Worm (Caenorhabditis elegans) whole organism, L3 larva: Measurements from ENCODE around the gene ace-1.
A peak's percentile ranks its signal among the peaks of the same experiment; 100 is the strongest.

Source experiments
- R02D3.7 ChIP-seq: fragments of 150-350 bp; optimal IDR thresholded peaks from 2 replicates; lab custom pipeline; 2014; ENCODE audit warnings: missing biosample characterization, missing genetic modification characterization
- aly-2 ChIP-seq: fragments of 150-350 bp; optimal IDR thresholded peaks from 2 replicates; lab custom pipeline; 2014; ENCODE audit warnings: missing biosample characterization, missing genetic modification characterization
- ama-1 ChIP-seq: fragments of 150-350 bp; optimal IDR thresholded peaks from 2 replicates; lab custom pipeline; 2018
- ceh-16 ChIP-seq: sonication (generic microtip); optimal IDR thresholded peaks from 2 replicates; lab custom pipeline; 2017; ENCODE audit warnings: missing biosample characterization, missing genetic modification characterization
- ceh-28 ChIP-seq: fragments of 150-350 bp; optimal IDR thresholded peaks from 2 replicates; lab custom pipeline; 2014; ENCODE audit warnings: missing biosample characterization, missing genetic modification reagents, missing genetic modification characterization
- ceh-82 ChIP-seq: fragments of 150-350 bp; optimal IDR thresholded peaks from 2 replicates; lab custom pipeline; 2014; ENCODE audit warnings: missing biosample characterization, missing genetic modification characterization
- daf-12 ChIP-seq: fragments of 150-350 bp; optimal IDR thresholded peaks from 2 replicates; lab custom pipeline; 2014; ENCODE audit warnings: missing biosample characterization, missing genetic modification reagents, missing genetic modification characterization
- egl-27 ChIP-seq: sonication (generic microtip); optimal IDR thresholded peaks from 4 replicates; lab custom pipeline; 2017; ENCODE audit warnings: missing biosample characterization, missing genetic modification reagents, missing genetic modification characterization
- elt-1 ChIP-seq: fragments of 150-350 bp; optimal IDR thresholded peaks from 2 replicates; lab custom pipeline; 2014; ENCODE audit warnings: missing biosample characterization, missing genetic modification characterization
- elt-2 ChIP-seq: sonication (generic microtip); optimal IDR thresholded peaks from 2 replicates; lab custom pipeline; 2016; ENCODE audit warnings: missing genetic modification reagents, mild to moderate bottlenecking, missing genetic modification characterization, missing compliant biosample characterization
- eor-1 ChIP-seq, 2 experiments: fragments of 150-350 bp; optimal IDR thresholded peaks; 2 replicates each; lab custom pipeline; 2014 to 2018; ENCODE audit warnings: missing biosample characterization in 2 of 2, missing genetic modification characterization in 2 of 2
- fkh-10 ChIP-seq: sonication (generic microtip); optimal IDR thresholded peaks from 2 replicates; lab custom pipeline; 2017; ENCODE audit warnings: missing biosample characterization, missing genetic modification reagents, missing genetic modification characterization
- hmg-11 ChIP-seq: sonication (generic microtip); optimal IDR thresholded peaks from 2 replicates; lab custom pipeline; 2016; ENCODE audit warnings: missing genetic modification characterization, missing compliant biosample characterization
- jun-1 ChIP-seq: fragments of 150-350 bp; optimal IDR thresholded peaks from 2 replicates; lab custom pipeline; 2014; ENCODE audit warnings: missing biosample characterization, missing genetic modification reagents, missing genetic modification characterization
- lin-15B ChIP-seq: fragments of 150-350 bp; optimal IDR thresholded peaks from 2 replicates; lab custom pipeline; 2014; ENCODE audit warnings: missing biosample characterization, missing genetic modification characterization
- lin-39 ChIP-seq: fragments of 150-350 bp; optimal IDR thresholded peaks from 2 replicates; lab custom pipeline; 2018; ENCODE audit warnings: missing biosample characterization, missing genetic modification reagents, missing genetic modification characterization
- lsy-12 ChIP-seq: sonication (generic microtip); optimal IDR thresholded peaks from 2 replicates; lab custom pipeline; 2016; ENCODE audit warnings: mild to moderate bottlenecking, missing genetic modification characterization, missing compliant biosample characterization
- mdl-1 ChIP-seq: fragments of 150-350 bp; optimal IDR thresholded peaks from 2 replicates; lab custom pipeline; 2014; ENCODE audit warnings: missing biosample characterization, missing genetic modification characterization
- mml-1 ChIP-seq: fragments of 150-350 bp; sonication (generic microtip); optimal IDR thresholded peaks from 3 replicates; lab custom pipeline; 2014; ENCODE audit warnings: missing biosample characterization, missing genetic modification characterization
- nfya-1 ChIP-seq: sonication (generic microtip); optimal IDR thresholded peaks from 2 replicates; lab custom pipeline; 2017; ENCODE audit warnings: missing genetic modification characterization, mild to moderate bottlenecking, missing compliant biosample characterization, antibody characterized with exemption, moderate library complexity; ENCODE audit not compliant: insufficient read depth
- nhr-23 ChIP-seq: fragments of 150-350 bp; optimal IDR thresholded peaks from 2 replicates; lab custom pipeline; 2014; ENCODE audit warnings: missing biosample characterization, missing genetic modification reagents, missing genetic modification characterization
- nhr-237 ChIP-seq: fragments of 150-350 bp; optimal IDR thresholded peaks from 2 replicates; lab custom pipeline; 2014; ENCODE audit warnings: missing biosample characterization, missing genetic modification characterization
- nhr-25 ChIP-seq: sonication (generic microtip); optimal IDR thresholded peaks from 2 replicates; lab custom pipeline; 2017; ENCODE audit warnings: missing biosample characterization, missing genetic modification characterization
- nhr-43 ChIP-seq: sonication (generic microtip); optimal IDR thresholded peaks from 2 replicates; lab custom pipeline; 2016; ENCODE audit warnings: mild to moderate bottlenecking, missing genetic modification characterization, missing compliant biosample characterization; ENCODE audit not compliant: poor library complexity, severe bottlenecking
- nhr-76 ChIP-seq: fragments of 150-350 bp; sonication (generic microtip); optimal IDR thresholded peaks from 5 replicates; lab custom pipeline; 2014; ENCODE audit warnings: missing biosample characterization, missing genetic modification characterization
- nhr-77 ChIP-seq: fragments of 150-350 bp; optimal IDR thresholded peaks from 2 replicates; lab custom pipeline; 2014; ENCODE audit warnings: missing biosample characterization, missing genetic modification characterization
- pha-4 ChIP-seq: fragments of 150-350 bp; optimal IDR thresholded peaks from 2 replicates; lab custom pipeline; 2014; ENCODE audit warnings: missing biosample characterization, missing genetic modification reagents, missing genetic modification characterization
- pqm-1 ChIP-seq: fragments of 150-350 bp; optimal IDR thresholded peaks from 2 replicates; lab custom pipeline; 2017; ENCODE audit warnings: missing biosample characterization, missing genetic modification characterization, inconsistent platforms
- sea-2 ChIP-seq: fragments of 150-350 bp; sonication (generic microtip); optimal IDR thresholded peaks from 4 replicates; lab custom pipeline; 2014; ENCODE audit warnings: missing biosample characterization, missing genetic modification reagents, missing genetic modification characterization
- skn-1 ChIP-seq: fragments of 150-350 bp; optimal IDR thresholded peaks from 2 replicates; lab custom pipeline; 2014; ENCODE audit warnings: missing biosample characterization, missing genetic modification characterization
- snpc-4 ChIP-seq: fragments of 150-350 bp; optimal IDR thresholded peaks from 2 replicates; lab custom pipeline; 2014; ENCODE audit warnings: missing biosample characterization, missing genetic modification characterization
- zag-1 ChIP-seq: fragments of 150-350 bp; optimal IDR thresholded peaks from 2 replicates; lab custom pipeline; 2014; ENCODE audit warnings: missing biosample characterization, missing genetic modification characterization
- ztf-11 ChIP-seq: fragments of 150-350 bp; optimal IDR thresholded peaks from 2 replicates; lab custom pipeline; 2014; ENCODE audit warnings: missing biosample characterization, missing genetic modification characterization
- ztf-4 ChIP-seq: fragments of 150-350 bp; optimal IDR thresholded peaks from 2 replicates; lab custom pipeline; 2014; ENCODE audit warnings: missing biosample characterization, missing genetic modification characterization

ace-1 gene

DNA sequence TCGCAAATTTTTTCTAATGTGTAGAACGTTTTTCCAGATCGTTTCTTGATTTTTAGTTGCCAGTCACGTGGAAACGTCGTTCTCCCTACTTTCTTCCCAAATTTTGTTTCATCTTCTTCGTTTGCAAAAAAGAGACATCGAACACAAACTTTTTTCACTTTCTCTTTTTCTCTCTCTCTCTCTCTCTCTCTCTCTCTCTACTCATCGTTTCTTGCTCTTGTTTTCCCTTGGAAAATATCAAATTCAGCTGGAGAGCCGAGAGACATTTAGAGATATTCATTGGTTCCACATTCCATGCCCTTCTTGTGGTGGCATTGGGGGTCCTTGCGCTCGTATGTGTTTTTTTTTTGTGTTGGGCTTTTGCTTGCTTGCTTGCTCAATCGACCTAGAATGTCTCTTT is 27.9 kb upstream of the ace-1 start:
- no peak for TF ChIP-seq snpc-4 (tag; lab: Kevin White, UChicago)
- TF ChIP-seq ztf-11 (tag; lab: Kevin White, UChicago): no peak
- TF ChIP-seq hmg-11 (tag; lab: Kevin White, UChicago): peak; percentile 12
- peak; percentile 8 for TF ChIP-seq pha-4 (tag; lab: Kevin White, UChicago)
- TF ChIP-seq lin-39: peak; percentile 29
- TF ChIP-seq nfya-1 (tag; lab: Kevin White, UChicago): peak; percentile 50
- TF ChIP-seq lin-15B (tag; lab: Kevin White, UChicago): peak; percentile 30

DNA sequence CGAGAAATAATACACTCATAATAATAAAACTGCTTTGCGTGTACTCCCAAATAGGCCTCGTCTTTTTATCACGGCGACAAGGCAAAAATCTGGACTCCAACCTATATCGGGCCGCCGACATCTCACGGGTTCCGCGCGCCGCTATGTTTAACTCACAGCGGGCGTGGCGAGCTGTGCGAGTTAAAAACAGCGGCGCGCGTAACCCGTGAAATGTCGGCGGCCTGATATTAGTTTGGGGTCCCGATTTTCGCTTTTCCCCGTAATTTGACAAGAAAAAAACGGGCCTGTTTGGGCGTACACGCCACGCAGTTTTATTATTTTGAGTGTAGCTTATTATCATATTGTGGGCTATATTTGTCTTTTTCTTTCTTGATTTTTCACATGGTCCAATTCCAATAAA is 25.3 kb upstream of the ace-1 start:
- TF ChIP-seq nhr-237 (tag; lab: Kevin White, UChicago): no peak
- TF ChIP-seq snpc-4 (tag; lab: Kevin White, UChicago): peak; percentile 4

DNA sequence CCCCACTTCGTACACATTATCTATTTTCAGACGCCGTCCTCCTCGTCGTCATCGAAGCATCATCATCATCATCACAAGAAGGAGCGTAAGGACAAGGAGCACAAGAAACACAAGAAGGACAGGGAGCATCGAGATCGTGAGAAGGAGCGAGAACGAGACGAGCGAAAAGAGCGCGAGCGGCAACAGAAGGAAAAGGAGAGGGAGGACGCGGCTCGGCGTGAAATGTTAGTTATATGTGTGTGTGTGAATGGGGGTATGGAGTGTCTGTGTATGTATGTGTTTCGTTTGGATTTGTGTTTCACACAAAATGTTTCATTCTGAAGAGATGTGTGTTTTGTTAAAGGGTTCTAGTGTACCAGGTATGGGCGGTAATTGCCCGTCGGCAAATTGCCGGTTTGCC is 24.8 kb upstream of the ace-1 start:
- no peak for TF ChIP-seq ceh-16 (tag; lab: Kevin White, UChicago)
- TF ChIP-seq pha-4 (tag; lab: Kevin White, UChicago): no peak
- no peak for TF ChIP-seq zag-1 (tag; lab: Kevin White, UChicago)
- TF ChIP-seq mml-1 (tag; lab: Kevin White, UChicago): no peak
- peak; percentile 62 for TF ChIP-seq hmg-11 (tag; lab: Kevin White, UChicago)
- peak; percentile 31 for TF ChIP-seq lin-39
- TF ChIP-seq, all 47 proteins: peak for 2

DNA sequence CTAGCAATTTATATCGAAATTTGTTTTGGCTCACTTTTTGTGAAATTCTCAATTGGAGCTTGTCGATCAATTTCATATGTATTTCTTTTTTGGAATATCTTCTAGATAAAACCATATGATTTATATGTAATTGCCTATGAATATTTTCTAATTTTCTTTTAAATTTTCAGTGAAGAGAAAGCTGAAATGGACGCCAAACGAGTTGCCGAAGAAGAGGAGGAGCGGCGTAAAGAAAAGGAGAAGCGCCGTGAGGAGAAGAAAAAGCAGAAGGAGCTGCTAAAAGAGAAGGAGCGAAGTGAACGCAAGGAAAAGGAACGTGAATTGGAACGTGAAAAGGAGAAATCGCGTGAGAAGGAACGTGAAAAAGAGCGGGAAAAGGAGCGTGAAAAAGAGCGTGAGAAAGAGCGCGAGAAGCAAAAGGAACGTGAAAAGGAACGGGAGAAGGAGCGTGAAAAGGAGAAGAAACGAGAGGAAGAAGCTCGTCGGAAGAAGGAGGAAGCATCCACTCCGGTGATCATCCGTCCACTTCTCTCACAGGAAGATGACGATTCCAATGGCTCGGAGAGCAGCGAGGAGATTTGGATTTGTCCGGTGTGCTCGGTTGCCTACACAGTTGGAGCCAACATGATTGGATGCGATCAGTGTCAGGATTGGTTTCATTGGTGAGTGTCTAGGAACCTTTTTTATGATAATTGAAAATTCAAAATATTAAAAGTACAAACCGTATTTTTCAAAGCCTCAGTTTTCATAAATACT is 23.0 kb upstream of the ace-1 start:
- TF ChIP-seq snpc-4 (tag; lab: Kevin White, UChicago): no peak
- TF ChIP-seq ceh-28 (tag; lab: Kevin White, UChicago): no peak
- no peak for TF ChIP-seq aly-2 (tag; lab: Kevin White, UChicago)
- peak; percentile 95 for TF ChIP-seq fkh-10 (GFP tag; lab: Kevin White, UChicago)

DNA sequence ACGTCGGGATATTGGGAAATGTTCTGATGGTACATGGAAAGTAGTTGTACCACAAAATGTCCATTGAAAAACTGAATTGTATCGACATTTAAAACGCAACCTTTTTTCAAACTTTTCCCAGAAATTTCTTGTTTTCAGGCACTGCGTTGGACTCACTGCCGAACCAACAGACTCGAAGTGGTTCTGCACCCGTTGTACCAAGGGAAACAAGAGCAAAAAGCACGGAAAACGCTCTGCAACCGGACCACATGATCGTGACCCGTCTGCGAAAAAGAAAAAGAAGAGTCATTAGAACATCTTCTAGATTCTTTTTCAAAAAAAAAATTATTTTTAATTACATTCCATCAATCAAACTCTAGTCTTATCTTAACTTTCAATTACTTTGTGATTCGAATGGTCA is 21.8 kb upstream of the ace-1 start:
- TF ChIP-seq pha-4 (tag; lab: Kevin White, UChicago): no peak
- peak; percentile 88 for TF ChIP-seq fkh-10 (GFP tag; lab: Kevin White, UChicago)

DNA sequence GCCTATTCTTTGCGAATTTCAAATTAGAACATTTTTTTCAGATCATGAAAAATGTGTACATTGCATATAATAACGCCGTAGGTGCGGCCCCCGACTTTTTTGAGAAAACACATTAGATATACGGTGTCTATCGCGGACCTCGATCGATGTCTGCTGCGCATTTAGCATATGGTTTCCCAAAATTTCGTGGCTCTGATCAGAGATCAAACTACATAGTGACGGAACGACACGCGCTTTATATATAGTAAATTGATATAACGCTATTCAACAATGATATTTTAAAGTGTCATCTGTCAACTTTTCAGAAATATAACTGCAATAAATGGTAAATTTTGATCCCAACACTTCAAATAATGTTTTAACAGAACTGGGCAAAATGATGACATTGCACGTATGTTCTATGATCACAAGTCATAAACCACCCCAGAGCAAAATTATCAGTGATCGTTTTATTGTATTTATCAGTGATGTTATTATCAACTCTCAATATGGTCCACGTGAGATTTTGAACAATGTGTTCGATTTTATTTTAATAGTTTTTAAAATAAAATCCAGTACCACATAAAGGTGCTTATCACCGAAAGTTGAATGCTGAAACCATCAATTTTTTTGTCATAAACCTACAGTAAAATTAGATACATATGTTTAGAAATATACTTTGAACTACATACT is 20.7 kb upstream of the ace-1 start:
- TF ChIP-seq lsy-12 (tag; lab: Kevin White, UChicago): no peak
- peak; percentile 96 for TF ChIP-seq elt-2
- TF ChIP-seq mml-1 (tag; lab: Kevin White, UChicago): no peak
- TF ChIP-seq skn-1 (tag; lab: Kevin White, UChicago): peak; percentile 87
- TF ChIP-seq lin-15B (tag; lab: Kevin White, UChicago): no peak
- TF ChIP-seq pqm-1 (tag; lab: Kevin White, UChicago): peak; percentile 98
- no peak for TF ChIP-seq mdl-1 (tag; lab: Kevin White, UChicago)
- TF ChIP-seq R02D3.7 (tag; lab: Kevin White, UChicago): no peak
- peak; percentile 20 for TF ChIP-seq jun-1 (tag; lab: Kevin White, UChicago)
- TF ChIP-seq nhr-25 (tag; lab: Kevin White, UChicago): no peak
- peak; percentile 45 for TF ChIP-seq pha-4 (tag; lab: Kevin White, UChicago)
- no peak for TF ChIP-seq nfya-1 (tag; lab: Kevin White, UChicago)

DNA sequence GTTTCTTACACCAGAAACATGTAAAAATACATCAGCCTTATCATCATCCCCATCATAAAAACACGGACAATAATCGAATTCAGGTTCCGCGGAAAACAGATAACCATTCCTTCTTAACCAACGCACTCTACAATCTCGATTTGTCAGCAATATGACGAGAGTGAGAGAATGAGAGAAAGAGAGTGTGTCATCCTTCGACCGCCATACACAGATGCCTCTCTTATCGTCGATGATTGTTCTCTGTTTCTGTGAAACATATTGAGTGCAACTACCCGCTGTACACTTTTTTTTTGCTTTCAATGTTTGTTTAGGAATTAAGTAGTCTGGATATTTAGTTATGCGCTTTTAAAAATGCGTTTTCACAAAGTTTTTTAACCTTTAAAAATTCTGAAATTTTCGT is 18.1 kb upstream of the ace-1 start:
- TF ChIP-seq pqm-1 (tag; lab: Kevin White, UChicago) (peak; percentile 99), nfya-1 (tag; lab: Kevin White, UChicago) (peak; percentile 33), egl-27 (no peak), skn-1 (tag; lab: Kevin White, UChicago) (peak; percentile 91), sea-2 (GFP tag; lab: Kevin White, UChicago) (no peak), elt-1 (peak; percentile 41), nhr-77 (tag; lab: Kevin White, UChicago) (no peak), nhr-43 (tag; lab: Kevin White, UChicago) (peak; percentile 46), ceh-82 (tag; lab: Kevin White, UChicago) (no peak), elt-2 (peak; percentile 97), nhr-76 (tag; lab: Kevin White, UChicago) (no peak), ztf-4 (tag; lab: Kevin White, UChicago) (no peak), pha-4 (tag; lab: Kevin White, UChicago) (peak; percentile 81), nhr-25 (tag; lab: Kevin White, UChicago) (peak; percentile 36), jun-1 (tag; lab: Kevin White, UChicago) (peak; percentile 79), ama-1 (lab: Kevin White, UChicago) (no peak), nhr-237 (tag; lab: Kevin White, UChicago) (no peak), zag-1 (tag; lab: Kevin White, UChicago) (no peak), R02D3.7 (tag; lab: Kevin White, UChicago) (no peak), daf-12 (tag; lab: Kevin White, UChicago) (no peak), lin-39 (no peak), snpc-4 (tag; lab: Kevin White, UChicago) (no peak), nhr-23 (tag; lab: Kevin White, UChicago) (peak; percentile 59), ceh-28 (tag; lab: Kevin White, UChicago) (peak; percentile 37), eor-1 (tag; optimal IDR thresholded peaks at IDR 0.05; lab: Kevin White, UChicago) (no peak)
